Worm (Caenorhabditis elegans) whole organism, L4 larva: ENCODE results near the gene Y43F8B.14.

ENCODE experiments used
- F26F4.8 ChIP-seq: fragments of 200-800 bp; sonication (Bioruptor generic); conservative IDR thresholded peaks from 2 replicates; pipeline ENCODE4 v1.3.6; 2022; ENCODE audit warnings: missing genetic modification characterization, missing compliant biosample characterization
- F44E2.7 ChIP-seq: fragments of 200-800 bp; sonication (Bioruptor generic); IDR thresholded peaks from 2 replicates; pipeline ENCODE4 v2.1.2; 2022; ENCODE audit warnings: missing genetic modification characterization, missing compliant biosample characterization
- R02D3.7 ChIP-seq: fragments of 150-350 bp; sonication (generic microtip); optimal IDR thresholded peaks from 3 replicates; lab custom pipeline; 2014; ENCODE audit warnings: missing biosample characterization, missing genetic modification characterization
- T26A8.4 ChIP-seq: fragments of 200-800 bp; sonication (Bioruptor generic); IDR thresholded peaks from 2 replicates; pipeline ENCODE4 v1.3.6; 2022; ENCODE audit warnings: missing genetic modification characterization, missing compliant biosample characterization
- Y105C5A.15 ChIP-seq: fragments of 200-800 bp; sonication (Bioruptor generic); IDR thresholded peaks from 2 replicates; pipeline ENCODE4 v1.3.6; 2022; ENCODE audit warnings: missing genetic modification characterization, missing compliant biosample characterization
- Y75B8A.6 ChIP-seq: fragments of 200-800 bp; sonication (Bioruptor generic); IDR thresholded peaks from 2 replicates; pipeline ENCODE4 v1.3.6; 2022; ENCODE audit warnings: missing genetic modification reagents, missing genetic modification characterization, missing compliant biosample characterization
- aha-1 ChIP-seq: fragments of 150-350 bp; peaks from one replicate; lab custom pipeline; 2014; ENCODE audit warnings: missing biosample characterization, missing genetic modification characterization
- ama-1 ChIP-seq: fragments of 150-350 bp; optimal IDR thresholded peaks from 2 replicates; lab custom pipeline; 2014; ENCODE audit warnings: inconsistent platforms, mixed read lengths
- ceh-44 ChIP-seq: fragments of 200-800 bp; sonication (Bioruptor generic); IDR thresholded peaks from 2 replicates; pipeline ENCODE4 v1.3.6; 2022; ENCODE audit warnings: missing genetic modification reagents, missing genetic modification characterization, missing compliant biosample characterization
- ceh-62 ChIP-seq: sonication (generic microtip); optimal IDR thresholded peaks from 2 replicates; lab custom pipeline; 2017; ENCODE audit warnings: missing biosample characterization, missing genetic modification characterization
- daf-12 ChIP-seq: fragments of 150-350 bp; optimal IDR thresholded peaks from 2 replicates; lab custom pipeline; 2014; ENCODE audit warnings: missing biosample characterization, missing genetic modification reagents, missing genetic modification characterization
- daf-19 ChIP-seq: fragments of 200-800 bp; sonication (Bioruptor generic); conservative IDR thresholded peaks from 2 replicates; pipeline ENCODE4 v1.3.6; 2022; ENCODE audit warnings: missing genetic modification characterization, missing compliant biosample characterization
- dmd-6 ChIP-seq: fragments of 200-800 bp; sonication (Bioruptor generic); IDR thresholded peaks from 2 replicates; pipeline ENCODE4 v1.3.6; 2022; ENCODE audit warnings: missing genetic modification reagents, missing genetic modification characterization, missing compliant biosample characterization
- duxl-1 ChIP-seq: sonication (generic microtip); optimal IDR thresholded peaks from 2 replicates; lab custom pipeline; 2016; ENCODE audit warnings: mild to moderate bottlenecking, missing genetic modification characterization, moderate library complexity, missing compliant biosample characterization; ENCODE audit not compliant: poor library complexity
- dve-1 ChIP-seq: sonication (generic microtip); optimal IDR thresholded peaks from 2 replicates; lab custom pipeline; 2017; ENCODE audit warnings: antibody characterized with exemption, mild to moderate bottlenecking, missing genetic modification characterization, missing compliant biosample characterization; ENCODE audit not compliant: insufficient read depth
- egl-43 ChIP-seq: fragments of 200-800 bp; sonication (Bioruptor generic); IDR thresholded peaks from 2 replicates; pipeline ENCODE4 v1.3.6; 2022; ENCODE audit warnings: missing genetic modification reagents, missing genetic modification characterization, missing compliant biosample characterization
- hif-1 ChIP-seq, 2 experiments: sonication (generic microtip); optimal IDR thresholded peaks; 2 replicates each; lab custom pipeline; 2016 to 2017; ENCODE audit warnings: missing compliant biosample characterization in 2 of 2, missing genetic modification characterization in 2 of 2, missing genetic modification reagents in 2 of 2, missing genotype in 2 of 2, mild to moderate bottlenecking in 1 of 2
- hlh-11 ChIP-seq: fragments of 200-800 bp; sonication (Bioruptor generic); optimal IDR thresholded peaks from 2 replicates; lab custom pipeline; 2018; ENCODE audit warnings: mild to moderate bottlenecking, missing genetic modification characterization, missing compliant biosample characterization
- hlh-30 ChIP-seq: sonication (generic microtip); optimal IDR thresholded peaks from 2 replicates; lab custom pipeline; 2017; ENCODE audit warnings: antibody characterized with exemption, mild to moderate bottlenecking, missing genetic modification characterization, missing compliant biosample characterization; ENCODE audit not compliant: insufficient read depth
- jun-1 ChIP-seq: fragments of 150-350 bp; optimal IDR thresholded peaks from 2 replicates; lab custom pipeline; 2014; ENCODE audit warnings: missing biosample characterization, missing genetic modification reagents, missing genetic modification characterization
- lim-7 ChIP-seq: fragments of 200-800 bp; sonication (Bioruptor generic); IDR thresholded peaks from 2 replicates; pipeline ENCODE4 v1.3.6; 2022; ENCODE audit warnings: missing genetic modification characterization, missing compliant biosample characterization
- lin-39 ChIP-seq: fragments of 150-350 bp; optimal IDR thresholded peaks from 2 replicates; lab custom pipeline; 2014; ENCODE audit warnings: missing biosample characterization, missing genetic modification reagents, missing genetic modification characterization
- mxl-2 ChIP-seq: fragments of 200-800 bp; sonication (Bioruptor generic); conservative IDR thresholded peaks from 2 replicates; pipeline ENCODE4 v1.3.6; 2022; ENCODE audit warnings: missing genetic modification reagents, missing genetic modification characterization, missing compliant biosample characterization
- nhr-10 ChIP-seq: fragments of 150-350 bp; optimal IDR thresholded peaks from 2 replicates; lab custom pipeline; 2014; ENCODE audit warnings: missing biosample characterization, missing genetic modification characterization
- nhr-11 ChIP-seq: fragments of 150-350 bp; optimal IDR thresholded peaks from 2 replicates; lab custom pipeline; 2014; ENCODE audit warnings: missing biosample characterization, missing genetic modification characterization
- nhr-111 ChIP-seq: fragments of 200-800 bp; sonication (Bioruptor generic); optimal IDR thresholded peaks from 2 replicates; lab custom pipeline; 2018; ENCODE audit warnings: mild to moderate bottlenecking, missing genetic modification characterization, missing compliant biosample characterization
- nhr-237 ChIP-seq: sonication (generic microtip); optimal IDR thresholded peaks from 2 replicates; lab custom pipeline; 2017; ENCODE audit warnings: missing biosample characterization, missing genetic modification characterization
- nhr-42 ChIP-seq: fragments of 200-800 bp; sonication (Bioruptor generic); IDR thresholded peaks from 2 replicates; pipeline ENCODE4 v1.3.6; 2022; ENCODE audit warnings: missing genetic modification characterization, missing compliant biosample characterization
- nhr-76 ChIP-seq: fragments of 150-350 bp; optimal IDR thresholded peaks from 2 replicates; lab custom pipeline; 2014; ENCODE audit warnings: missing biosample characterization, missing genetic modification characterization
- nhr-77 ChIP-seq: fragments of 150-350 bp; optimal IDR thresholded peaks from 2 replicates; lab custom pipeline; 2014; ENCODE audit warnings: missing biosample characterization, missing genetic modification characterization
- saeg-2 ChIP-seq: fragments of 200-800 bp; sonication (Bioruptor generic); IDR thresholded peaks from 2 replicates; pipeline ENCODE4 v1.3.6; 2022; ENCODE audit warnings: missing genetic modification reagents, missing genetic modification characterization, missing compliant biosample characterization
- snpc-1.2 ChIP-seq: fragments of 200-800 bp; sonication (Bioruptor generic); IDR thresholded peaks from 2 replicates; pipeline ENCODE4 v1.3.6; 2022; ENCODE audit warnings: missing genetic modification reagents, missing genetic modification characterization, missing compliant biosample characterization
- snpc-4 ChIP-seq: fragments of 150-350 bp; optimal IDR thresholded peaks from 2 replicates; lab custom pipeline; 2014; ENCODE audit warnings: missing biosample characterization, missing genetic modification characterization
- tra-1 ChIP-seq: fragments of 200-800 bp; sonication (Bioruptor generic); IDR thresholded peaks from 2 replicates; pipeline ENCODE4 v1.3.6; 2022; ENCODE audit warnings: missing genetic modification reagents, missing genetic modification characterization, missing compliant biosample characterization
- unc-130 ChIP-seq: sonication (generic microtip); optimal IDR thresholded peaks from 2 replicates; lab custom pipeline; 2016; ENCODE audit warnings: missing genetic modification reagents, missing genetic modification characterization, missing compliant biosample characterization
- unc-39 ChIP-seq: sonication (generic microtip); optimal IDR thresholded peaks from 2 replicates; lab custom pipeline; 2017; ENCODE audit warnings: missing biosample characterization, missing genetic modification characterization
- zip-11 ChIP-seq: fragments of 200-800 bp; sonication (Bioruptor generic); IDR thresholded peaks from 2 replicates; pipeline ENCODE4 v1.3.6; 2022; ENCODE audit warnings: missing genetic modification characterization, missing compliant biosample characterization
- ztf-11 ChIP-seq: fragments of 150-350 bp; optimal IDR thresholded peaks from 2 replicates; lab custom pipeline; 2014; ENCODE audit warnings: missing biosample characterization, missing genetic modification characterization
- ztf-7 ChIP-seq: fragments of 150-350 bp; optimal IDR thresholded peaks from 2 replicates; lab custom pipeline; 2014; ENCODE audit warnings: missing biosample characterization, missing genetic modification characterization

Gene Y43F8B.14

DNA sequence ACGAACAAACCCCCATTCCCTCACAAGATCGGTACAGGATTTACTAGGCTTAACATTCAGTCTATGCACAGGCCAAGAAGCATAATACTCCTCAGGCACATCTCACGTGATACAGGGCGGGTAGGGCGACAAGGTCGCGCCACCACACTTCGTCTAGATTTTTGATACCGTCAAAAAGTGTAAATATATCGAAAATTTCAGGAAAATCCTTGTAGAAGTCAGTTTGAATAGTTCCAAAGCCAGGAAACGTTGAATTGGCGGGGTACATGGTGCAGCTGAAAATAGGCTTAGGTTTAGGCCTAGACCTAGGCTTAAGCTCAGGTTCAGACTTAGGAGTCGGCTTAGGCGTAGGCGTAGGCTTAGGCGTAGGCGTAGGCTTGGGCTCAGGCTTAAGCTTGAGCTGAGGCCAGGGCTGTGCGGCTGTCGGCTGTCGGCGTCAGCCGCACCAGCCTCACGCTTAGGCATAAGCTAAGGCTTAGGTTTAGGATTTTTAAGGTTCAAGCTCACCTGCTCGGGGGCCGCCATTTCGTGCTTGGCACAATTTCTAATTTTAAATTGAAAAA is 25.3 kb downstream of the Y43F8B.14 start:
- TF ChIP-seq nhr-76, result no peak
- TF ChIP-seq ceh-44, result no peak
- TF ChIP-seq unc-130 (GFP tag; lab: Kevin White, UChicago), result no peak
- TF ChIP-seq daf-12 (tag; lab: Kevin White, UChicago), result no peak
- no peak for TF ChIP-seq unc-39 (tag; lab: Kevin White, UChicago)
- 0 out of 2 replicates have a peak, but pooled peaks have one; percentile 19 for TF ChIP-seq F26F4.8 (GFP tag; lab: Robert Waterston, UW)
- no peak for TF ChIP-seq aha-1 (tag; lab: Kevin White, UChicago)
- TF ChIP-seq ceh-62 (tag; lab: Kevin White, UChicago), result no peak
- TF ChIP-seq saeg-2 (GFP tag; lab: Robert Waterston, UW), result 0 out of 2 replicates have a peak, but pooled peaks have one; percentile 11
- no peak for TF ChIP-seq Y105C5A.15 (GFP tag; lab: Robert Waterston, UW)
- TF ChIP-seq zip-11 (GFP tag; lab: Robert Waterston, UW), result no peak
- TF ChIP-seq dve-1 (tag; lab: Kevin White, UChicago), result no peak
- no peak for TF ChIP-seq R02D3.7 (tag; lab: Kevin White, UChicago)
- no peak for TF ChIP-seq nhr-11 (tag; lab: Kevin White, UChicago)
- TF ChIP-seq dmd-6 (GFP tag; lab: Robert Waterston, UW), result no peak
- TF ChIP-seq lin-39 (tag; lab: Kevin White, UChicago), result no peak
- no peak for TF ChIP-seq ztf-11
- no peak; the same call in 1 of the 2 replicates for TF ChIP-seq egl-43 (GFP tag; lab: Robert Waterston, UW)
- no peak for TF ChIP-seq duxl-1 (tag; lab: Kevin White, UChicago)
- TF ChIP-seq hlh-30 (tag; lab: Kevin White, UChicago), result peak; percentile 30
- TF ChIP-seq nhr-10 (tag; lab: Kevin White, UChicago), result no peak
- TF ChIP-seq nhr-111, result peak; percentile 62
- peak; percentile 8 for TF ChIP-seq hlh-11
- TF ChIP-seq T26A8.4 (GFP tag; lab: Robert Waterston, UW), result no peak
- 0 out of 2 replicates have a peak, but pooled peaks have one; percentile 25 for TF ChIP-seq tra-1 (GFP tag; lab: Robert Waterston, UW)
- no peak for TF ChIP-seq daf-19 (GFP tag; lab: Robert Waterston, UW)
- TF ChIP-seq nhr-77 (tag; lab: Kevin White, UChicago), result no peak
- TF ChIP-seq mxl-2 (GFP tag; lab: Robert Waterston, UW), result peak; percentile 63; the same call in 1 of the 2 replicates
- TF ChIP-seq jun-1 (tag; lab: Kevin White, UChicago), result no peak
- no peak for TF ChIP-seq ama-1 (lab: Kevin White, UChicago)

DNA sequence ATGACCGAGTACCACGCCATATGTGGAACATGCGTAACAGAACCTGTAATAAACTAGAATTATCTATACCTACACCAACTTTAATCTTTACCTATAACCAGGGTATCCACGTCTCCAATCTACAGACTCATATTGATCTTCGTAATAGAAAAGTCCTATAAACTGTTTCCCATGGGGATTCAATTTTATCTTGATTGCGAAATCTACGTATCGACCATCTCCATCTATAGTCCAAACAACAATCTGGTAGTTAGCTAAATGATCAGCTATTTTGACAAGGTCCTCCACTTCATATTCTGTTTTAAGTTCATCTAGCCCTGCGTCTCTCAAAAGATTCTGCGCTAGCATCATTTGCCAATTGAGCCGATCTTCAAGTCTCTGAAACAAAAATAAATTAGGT is 26.2 kb downstream of the Y43F8B.14 start:
- no peak for TF ChIP-seq ztf-7 (tag; lab: Kevin White, UChicago)
- no peak for TF ChIP-seq nhr-42 (GFP tag; lab: Robert Waterston, UW)
- TF ChIP-seq nhr-237 (tag; lab: Kevin White, UChicago), result no peak
- no peak for TF ChIP-seq hif-1 (tag; optimal IDR thresholded peaks at IDR 0.05; lab: Kevin White, UChicago)
- 0 out of 2 replicates have a peak, but pooled peaks have one; percentile 47 for TF ChIP-seq Y75B8A.6 (GFP tag; lab: Robert Waterston, UW)
- TF ChIP-seq F44E2.7, result no peak
- TF ChIP-seq, all 104 proteins: peak for 1

DNA sequence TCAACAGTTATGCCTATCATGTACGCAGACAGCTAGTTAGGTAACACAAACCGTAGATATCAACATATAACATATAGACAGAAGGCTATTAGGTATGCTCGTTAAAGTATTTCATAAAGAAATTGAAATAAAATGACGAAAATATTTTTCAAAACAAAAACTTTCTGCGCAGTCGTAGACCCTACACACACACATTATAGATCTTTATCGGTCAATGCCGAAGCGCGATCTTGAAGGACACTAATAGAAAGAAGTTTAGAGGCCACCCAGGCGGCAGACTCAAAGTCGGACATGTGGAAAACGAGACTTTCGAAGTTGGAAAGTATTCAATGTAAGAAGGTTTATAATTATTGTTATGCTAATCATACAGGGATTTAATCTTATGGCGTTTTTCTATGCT is 26.8 kb downstream of the Y43F8B.14 start:
- TF ChIP-seq snpc-1.2 (no peak), lim-7 (no peak), snpc-4 (no peak)
